Worm (Caenorhabditis elegans) whole organism, L4 larva: ENCODE measurements around the gene F22F1.3.

Experiments
- D1046.2 ChIP-seq: fragments of 200-800 bp; sonication (Bioruptor generic); IDR thresholded peaks from 2 replicates; pipeline ENCODE4 v1.3.6; 2022; ENCODE audit warnings: missing genetic modification characterization, missing compliant biosample characterization
- F10B5.3 ChIP-seq: sonication (generic microtip); optimal IDR thresholded peaks from 2 replicates; lab custom pipeline; 2016; ENCODE audit warnings: mild to moderate bottlenecking, missing genetic modification characterization, missing compliant biosample characterization
- F49E8.2 ChIP-seq: sonication (generic microtip); optimal IDR thresholded peaks from 2 replicates; lab custom pipeline; 2016; ENCODE audit warnings: missing compliant biosample characterization, mild to moderate bottlenecking, missing genetic modification characterization, borderline replicate concordance
- Y48G9A.11 ChIP-seq: fragments of 200-800 bp; sonication (Bioruptor generic); IDR thresholded peaks from 2 replicates; pipeline ENCODE4 v1.3.6; 2022; ENCODE audit warnings: missing genetic modification reagents, missing genetic modification characterization, missing compliant biosample characterization
- aha-1 ChIP-seq: fragments of 150-350 bp; peaks from one replicate; lab custom pipeline; 2014; ENCODE audit warnings: missing biosample characterization, missing genetic modification characterization
- ceh-32 ChIP-seq: sonication (generic microtip); optimal IDR thresholded peaks from 2 replicates; lab custom pipeline; 2016; ENCODE audit warnings: mild to moderate bottlenecking, missing genetic modification characterization, missing compliant biosample characterization; ENCODE audit not compliant: poor library complexity
- daf-12 ChIP-seq: fragments of 150-350 bp; optimal IDR thresholded peaks from 2 replicates; lab custom pipeline; 2014; ENCODE audit warnings: missing biosample characterization, missing genetic modification reagents, missing genetic modification characterization
- daf-19 ChIP-seq: fragments of 200-800 bp; sonication (Bioruptor generic); conservative IDR thresholded peaks from 2 replicates; pipeline ENCODE4 v1.3.6; 2022; ENCODE audit warnings: missing genetic modification characterization, missing compliant biosample characterization
- egl-43 ChIP-seq: fragments of 200-800 bp; sonication (Bioruptor generic); IDR thresholded peaks from 2 replicates; pipeline ENCODE4 v1.3.6; 2022; ENCODE audit warnings: missing genetic modification reagents, missing genetic modification characterization, missing compliant biosample characterization
- gei-8 ChIP-seq: fragments of 200-800 bp; sonication (Bioruptor generic); optimal IDR thresholded peaks from 2 replicates; lab custom pipeline; 2018; ENCODE audit warnings: mild to moderate bottlenecking, missing genetic modification characterization, missing compliant biosample characterization
- hmg-1.1 ChIP-seq: fragments of 200-800 bp; sonication (Bioruptor generic); IDR thresholded peaks from 2 replicates; pipeline ENCODE4 v1.3.6; 2022; ENCODE audit warnings: missing genetic modification reagents, missing genetic modification characterization, missing compliant biosample characterization
- lim-7 ChIP-seq: fragments of 200-800 bp; sonication (Bioruptor generic); IDR thresholded peaks from 2 replicates; pipeline ENCODE4 v1.3.6; 2022; ENCODE audit warnings: missing genetic modification characterization, missing compliant biosample characterization
- lin-15B ChIP-seq: fragments of 150-350 bp; sonication (generic microtip); optimal IDR thresholded peaks from 3 replicates; lab custom pipeline; 2014; ENCODE audit warnings: missing biosample characterization, missing genetic modification characterization
- lin-29 ChIP-seq: fragments of 200-800 bp; sonication (Bioruptor generic); IDR thresholded peaks from 2 replicates; pipeline ENCODE4 v1.3.6; 2022; ENCODE audit warnings: missing genetic modification reagents, missing genetic modification characterization, missing compliant biosample characterization
- lin-38 ChIP-seq: fragments of 200-800 bp; sonication (Bioruptor generic); IDR thresholded peaks from 2 replicates; pipeline ENCODE4 v1.3.6; 2022; ENCODE audit warnings: missing genetic modification reagents, missing genetic modification characterization, missing compliant biosample characterization
- lir-3 ChIP-seq: sonication (generic microtip); optimal IDR thresholded peaks from 2 replicates; lab custom pipeline; 2016; ENCODE audit warnings: mild to moderate bottlenecking, missing genetic modification characterization, missing compliant biosample characterization
- madf-5 ChIP-seq, 2 experiments: fragments of 200-800 bp; sonication (Bioruptor generic); IDR thresholded peaks; 2 replicates each; pipeline ENCODE4 v1.3.6; 2022; ENCODE audit warnings: missing compliant biosample characterization in 2 of 2, missing genetic modification characterization in 2 of 2
- madf-9 ChIP-seq: fragments of 200-800 bp; sonication (Bioruptor generic); conservative IDR thresholded peaks from 2 replicates; pipeline ENCODE4 v1.3.6; 2022; ENCODE audit warnings: missing genetic modification reagents, missing genetic modification characterization, missing compliant biosample characterization
- mxl-3 ChIP-seq: fragments of 200-800 bp; sonication (Bioruptor generic); optimal IDR thresholded peaks from 2 replicates; lab custom pipeline; 2018; ENCODE audit warnings: mild to moderate bottlenecking, missing genetic modification characterization, missing compliant biosample characterization
- nhr-10 ChIP-seq: fragments of 150-350 bp; optimal IDR thresholded peaks from 2 replicates; lab custom pipeline; 2014; ENCODE audit warnings: missing biosample characterization, missing genetic modification characterization
- nhr-102 ChIP-seq: sonication (generic microtip); optimal IDR thresholded peaks from 2 replicates; lab custom pipeline; 2016; ENCODE audit warnings: mild to moderate bottlenecking, missing genetic modification characterization, moderate library complexity, missing compliant biosample characterization
- nhr-111 ChIP-seq: fragments of 200-800 bp; sonication (Bioruptor generic); optimal IDR thresholded peaks from 2 replicates; lab custom pipeline; 2018; ENCODE audit warnings: mild to moderate bottlenecking, missing genetic modification characterization, missing compliant biosample characterization
- nhr-41 ChIP-seq: fragments of 200-800 bp; sonication (Bioruptor generic); IDR thresholded peaks from 2 replicates; pipeline ENCODE4 v1.3.6; 2022; ENCODE audit warnings: missing genetic modification reagents, missing genetic modification characterization, missing compliant biosample characterization
- nhr-6 ChIP-seq: fragments of 150-350 bp; optimal IDR thresholded peaks from 2 replicates; lab custom pipeline; 2014; ENCODE audit warnings: missing biosample characterization, missing genetic modification characterization
- nhr-77 ChIP-seq: fragments of 150-350 bp; optimal IDR thresholded peaks from 2 replicates; lab custom pipeline; 2014; ENCODE audit warnings: missing biosample characterization, missing genetic modification characterization
- pha-4 ChIP-seq, 2 experiments: fragments of 150-350 bp in 1 of 2; fragments of 200-800 bp in 1 of 2; sonication (Bioruptor generic) in 1 of 2; IDR thresholded peaks in 1 of 2; optimal IDR thresholded peaks in 1 of 2; 2 replicates each; pipeline versions ENCODE4 v1.3.6 to Lab custom; 2014 to 2022; ENCODE audit warnings: missing genetic modification characterization in 2 of 2, missing genetic modification reagents in 2 of 2, missing biosample characterization in 1 of 2, missing compliant biosample characterization in 1 of 2
- php-3 ChIP-seq: fragments of 200-800 bp; sonication (Bioruptor generic); IDR thresholded peaks from 2 replicates; pipeline ENCODE4 v1.3.6; 2022; ENCODE audit warnings: missing genetic modification reagents, missing genetic modification characterization, missing compliant biosample characterization
- saeg-2 ChIP-seq: fragments of 200-800 bp; sonication (Bioruptor generic); IDR thresholded peaks from 2 replicates; pipeline ENCODE4 v1.3.6; 2022; ENCODE audit warnings: missing genetic modification reagents, missing genetic modification characterization, missing compliant biosample characterization
- set-16 ChIP-seq: fragments of 200-800 bp; sonication (Bioruptor generic); IDR thresholded peaks from 2 replicates; pipeline ENCODE4 v1.3.6; 2022; ENCODE audit warnings: missing genetic modification reagents, missing genetic modification characterization, missing compliant biosample characterization
- snpc-1.2 ChIP-seq: fragments of 200-800 bp; sonication (Bioruptor generic); IDR thresholded peaks from 2 replicates; pipeline ENCODE4 v1.3.6; 2022; ENCODE audit warnings: missing genetic modification reagents, missing genetic modification characterization, missing compliant biosample characterization
- tag-97 ChIP-seq: fragments of 200-800 bp; sonication (Bioruptor generic); IDR thresholded peaks from 2 replicates; pipeline ENCODE4 v1.3.6; 2022; ENCODE audit warnings: missing genetic modification characterization, missing compliant biosample characterization
- tra-1 ChIP-seq: fragments of 200-800 bp; sonication (Bioruptor generic); IDR thresholded peaks from 2 replicates; pipeline ENCODE4 v1.3.6; 2022; ENCODE audit warnings: missing genetic modification reagents, missing genetic modification characterization, missing compliant biosample characterization
- vab-7 ChIP-seq: fragments of 200-800 bp; sonication (Bioruptor generic); IDR thresholded peaks from 2 replicates; pipeline ENCODE4 v1.3.6; 2022; ENCODE audit warnings: missing genetic modification reagents, missing genetic modification characterization, missing compliant biosample characterization

The F22F1.3 gene

ce11 chrX:8151409-8151808, 11.5 kb downstream of the F22F1.3 start:
- TF ChIP-seq hmg-1.1 (GFP tag; lab: Robert Waterston, UW): no peak
- no peak for TF ChIP-seq nhr-41
- no peak for TF ChIP-seq nhr-111 (GFP tag; lab: Kevin White, UChicago)
- TF ChIP-seq set-16 (GFP tag; lab: Robert Waterston, UW): peak; percentile 37; the same call in 1 of the 2 replicates
- no peak for TF ChIP-seq nhr-102 (tag; lab: Kevin White, UChicago)
- TF ChIP-seq lir-3 (tag; lab: Kevin White, UChicago): peak; percentile 38
- TF ChIP-seq pha-4 (GFP tag; IDR thresholded peaks at IDR 0.05; lab: Robert Waterston, UW): peak; percentile 43; the same call in 1 of the 2 replicates
- no peak for TF ChIP-seq pha-4 (tag; optimal IDR thresholded peaks at IDR 0.05; lab: Kevin White, UChicago)
- 0 out of 2 replicates have a peak, but pooled peaks have one; percentile 22 for TF ChIP-seq tra-1 (GFP tag; lab: Robert Waterston, UW)
- TF ChIP-seq snpc-1.2: peak; percentile 64; the same call in 1 of the 2 replicates
- TF ChIP-seq gei-8 (GFP tag; lab: Kevin White, UChicago): no peak
- TF ChIP-seq lim-7 (GFP tag; lab: Robert Waterston, UW): 0 out of 2 replicates have a peak, but pooled peaks have one; percentile 33
- TF ChIP-seq D1046.2 (GFP tag; lab: Robert Waterston, UW): no peak
- TF ChIP-seq nhr-10: no peak
- no peak for TF ChIP-seq lin-15B
- peak; percentile 74 for TF ChIP-seq egl-43 (GFP tag; lab: Robert Waterston, UW)
- TF ChIP-seq lin-38: 0 out of 2 replicates have a peak, but pooled peaks have one; percentile 39
- no peak for TF ChIP-seq php-3 (GFP tag; lab: Robert Waterston, UW)
- no peak for TF ChIP-seq tag-97 (GFP tag; lab: Robert Waterston, UW)
- peak; percentile 41 for TF ChIP-seq aha-1 (tag; lab: Kevin White, UChicago)
- TF ChIP-seq F49E8.2: peak; percentile 18

ce11 chrX:8150621-8151020, 12.3 kb downstream of the F22F1.3 start, which contains the start of gene F22F1.2:
TSS of gene F22F1.2 (minus strand) at chrX:8150721.
- TF ChIP-seq nhr-6 (tag; lab: Kevin White, UChicago) (no peak), Y48G9A.11 (GFP tag; lab: Robert Waterston, UW) (no peak), daf-12 (tag; lab: Kevin White, UChicago) (no peak), saeg-2 (GFP tag; lab: Robert Waterston, UW) (no peak)

- TF ChIP-seq vab-7 (GFP tag; lab: Robert Waterston, UW) (peak; percentile 60), lim-7 (GFP tag; lab: Robert Waterston, UW) (peak; percentile 71; the same call in 1 of the 2 replicates), madf-5 (GFP tag; IDR thresholded peaks at IDR 0.05; lab: Robert Waterston, UW) (0 out of 4 replicates have a peak, but pooled peaks of 1 of the 2 experiments have one; percentile 31), pha-4 (GFP tag; IDR thresholded peaks at IDR 0.05; lab: Robert Waterston, UW) (peak; percentile 23; the same call in 1 of the 2 replicates), pha-4 (tag; optimal IDR thresholded peaks at IDR 0.05; lab: Kevin White, UChicago) (no peak), mxl-3 (GFP tag; lab: Kevin White, UChicago) (no peak), Y48G9A.11 (GFP tag; lab: Robert Waterston, UW) (peak; percentile 44; the same call in 1 of the 2 replicates), daf-19 (GFP tag; lab: Robert Waterston, UW) (0 out of 2 replicates have a peak, but pooled peaks have one; percentile 48), snpc-1.2 (peak; percentile 74), ceh-32 (no peak), madf-9 (GFP tag; lab: Robert Waterston, UW) (0 out of 2 replicates have a peak, but pooled peaks have one; percentile 15)
- TF ChIP-seq, all 104 proteins: peak for 8
Observed at ce11 chrX:8148993-8149392, 13.9 kb downstream of the F22F1.3 start.

- TF ChIP-seq lin-29: no peak
- TF ChIP-seq Y48G9A.11 (GFP tag; lab: Robert Waterston, UW): 0 out of 2 replicates have a peak, but pooled peaks have one; percentile 16
Observed at ce11 chrX:8147398-8147797, 15.5 kb downstream of the F22F1.3 start, which contains the start of gene C02B8.1. TSS of gene C02B8.1 (plus strand) at chrX:8147698.

ce11 chrX:8139146-8139545, 23.7 kb downstream of the F22F1.3 start, which contains the start of gene C02B8.3:
TSS of gene C02B8.3 (plus strand) at chrX:8139446.
- TF ChIP-seq nhr-6 (tag; lab: Kevin White, UChicago): no peak
- TF ChIP-seq nhr-77 (tag; lab: Kevin White, UChicago): no peak
- no peak for TF ChIP-seq F10B5.3 (tag; lab: Kevin White, UChicago)
